Worm (Caenorhabditis elegans): Measurements from ENCODE around the gene gcy-34.

DNA sequence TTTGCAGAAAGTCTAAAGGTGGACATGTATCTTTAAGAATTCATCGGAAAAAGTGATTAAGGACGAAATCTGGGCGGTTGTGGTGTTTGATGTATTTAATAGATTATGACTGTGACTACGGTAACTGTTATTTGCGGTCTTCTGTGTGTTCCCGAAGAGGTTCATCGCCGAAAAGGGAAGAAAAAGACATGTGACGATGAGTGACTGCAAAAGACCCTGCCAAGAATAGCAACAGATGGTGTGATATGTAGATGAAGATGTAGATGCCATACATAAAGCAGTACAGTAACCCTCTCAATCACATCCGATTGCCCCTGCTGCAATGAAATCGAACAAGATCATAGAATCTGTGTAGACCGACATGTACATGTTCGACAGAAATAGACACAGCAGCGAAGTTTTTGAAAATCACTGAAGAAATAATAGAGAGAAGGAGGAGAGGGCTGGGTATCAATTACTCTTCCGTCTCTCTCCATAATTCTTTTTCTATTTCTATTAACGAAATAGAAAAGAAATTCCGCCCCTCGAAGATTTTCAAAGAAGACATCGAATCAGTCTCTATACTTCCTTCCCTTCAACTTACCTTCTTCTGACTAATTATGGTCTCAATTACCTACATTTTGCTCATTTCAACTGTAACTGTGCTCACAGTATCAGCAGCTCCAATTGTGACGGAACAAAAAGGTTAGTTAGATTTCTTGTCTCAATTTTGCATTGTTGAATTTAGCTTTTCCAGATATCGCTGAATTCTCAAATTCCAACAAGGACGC is 26.7 kb downstream of the gcy-34 start, which contains the start of gene F32H5.3:
- TF ChIP-seq sup-37 (GFP tag; optimal IDR thresholded peaks at IDR 0.05) = no peak
- TF ChIP-seq ztf-11 (tag; optimal IDR thresholded peaks at IDR 0.05) = no peak
- TF ChIP-seq mef-2 (tag; optimal IDR thresholded peaks at IDR 0.05) = no peak
- TF ChIP-seq lin-39 (tag; optimal IDR thresholded peaks at IDR 0.05) = no peak
- TF ChIP-seq ama-1 (optimal IDR thresholded peaks at IDR 0.05) = no peak
- no peak for TF ChIP-seq unc-62 (GFP tag; optimal IDR thresholded peaks at IDR 0.05)
- TF ChIP-seq dsc-1 (tag; optimal IDR thresholded peaks at IDR 0.05) = no peak
- TF ChIP-seq fkh-10 (GFP tag; optimal IDR thresholded peaks at IDR 0.05) = no peak
- no peak for TF ChIP-seq nhr-28 (tag; optimal IDR thresholded peaks at IDR 0.05)
- TF ChIP-seq hpl-2 (GFP tag; optimal IDR thresholded peaks at IDR 0.05) = no peak
- no peak for TF ChIP-seq pag-3 (tag; optimal IDR thresholded peaks at IDR 0.05; ENCODE audit: borderline replicate concordance, insufficient read depth)
- no peak for TF ChIP-seq aha-1 (tag; optimal IDR thresholded peaks at IDR 0.05)
- TF ChIP-seq mep-1 (tag; optimal IDR thresholded peaks at IDR 0.05) = no peak
